Worm (Caenorhabditis elegans) whole organism, L2 larva: ENCODE results near the gene F26F2.10.

Experiments
- C34F6.9 ChIP-seq: fragments of 150-350 bp; optimal IDR thresholded peaks from 2 replicates; lab custom pipeline; 2014; ENCODE audit warnings: missing biosample characterization, missing genetic modification characterization
- F13H6.1 ChIP-seq: sonication (generic microtip); optimal IDR thresholded peaks from 2 replicates; lab custom pipeline; 2016; ENCODE audit warnings: missing genetic modification characterization, missing compliant biosample characterization
- R02D3.7 ChIP-seq: fragments of 150-350 bp; optimal IDR thresholded peaks from 2 replicates; lab custom pipeline; 2014; ENCODE audit warnings: missing biosample characterization, missing genetic modification characterization
- Y55F3AM.14 ChIP-seq: fragments of 200-800 bp; sonication (Bioruptor generic); optimal IDR thresholded peaks from 2 replicates; lab custom pipeline; 2018; ENCODE audit warnings: mild to moderate bottlenecking, missing genetic modification characterization, missing compliant biosample characterization
- ZK546.5 ChIP-seq: sonication (generic microtip); optimal IDR thresholded peaks from 2 replicates; lab custom pipeline; 2017; ENCODE audit warnings: missing biosample characterization, missing genetic modification characterization
- aly-2 ChIP-seq: fragments of 150-350 bp; optimal IDR thresholded peaks from 2 replicates; lab custom pipeline; 2014; ENCODE audit warnings: missing biosample characterization, missing genetic modification characterization
- ama-1 ChIP-seq: fragments of 150-350 bp; optimal IDR thresholded peaks from 2 replicates; lab custom pipeline; 2018; ENCODE audit warnings: inconsistent platforms
- blmp-1 ChIP-seq: sonication (generic microtip); optimal IDR thresholded peaks from 2 replicates; lab custom pipeline; 2017; ENCODE audit warnings: missing genetic modification characterization, mild to moderate bottlenecking, missing compliant biosample characterization, antibody characterized with exemption, moderate library complexity; ENCODE audit not compliant: insufficient read depth
- ceh-16 ChIP-seq: fragments of 150-350 bp; optimal IDR thresholded peaks from 2 replicates; lab custom pipeline; 2014; ENCODE audit warnings: missing biosample characterization, missing genetic modification characterization
- ceh-82 ChIP-seq: fragments of 150-350 bp; optimal IDR thresholded peaks from 2 replicates; lab custom pipeline; 2014; ENCODE audit warnings: missing biosample characterization, missing genetic modification characterization
- crh-2 ChIP-seq: sonication (generic microtip); optimal IDR thresholded peaks from 2 replicates; lab custom pipeline; 2017; ENCODE audit warnings: missing biosample characterization, missing genetic modification characterization
- dmd-4 ChIP-seq: sonication (generic microtip); optimal IDR thresholded peaks from 2 replicates; lab custom pipeline; 2017; ENCODE audit warnings: missing biosample characterization, missing genetic modification characterization
- egl-27 ChIP-seq: sonication (generic microtip); optimal IDR thresholded peaks from 3 replicates; lab custom pipeline; 2017; ENCODE audit warnings: missing biosample characterization, missing genetic modification reagents, missing genetic modification characterization
- elt-1 ChIP-seq: fragments of 150-350 bp; optimal IDR thresholded peaks from 2 replicates; lab custom pipeline; 2014; ENCODE audit warnings: missing biosample characterization, missing genetic modification characterization
- elt-3 ChIP-seq: sonication (generic microtip); optimal IDR thresholded peaks from 2 replicates; lab custom pipeline; 2017; ENCODE audit warnings: missing biosample characterization, missing genetic modification characterization
- fos-1 ChIP-seq: fragments of 150-350 bp; optimal IDR thresholded peaks from 2 replicates; lab custom pipeline; 2014; ENCODE audit warnings: missing biosample characterization, missing genetic modification characterization
- lin-11 ChIP-seq: fragments of 150-350 bp; sonication (generic microtip); optimal IDR thresholded peaks from 2 replicates; lab custom pipeline; 2014; ENCODE audit warnings: missing biosample characterization, missing genetic modification characterization, inconsistent platforms, mixed read lengths
- lin-13 ChIP-seq: fragments of 150-350 bp; optimal IDR thresholded peaks from 2 replicates; lab custom pipeline; 2014; ENCODE audit warnings: missing biosample characterization, missing genetic modification reagents, missing genetic modification characterization
- lin-39 ChIP-seq: fragments of 150-350 bp; optimal IDR thresholded peaks from 2 replicates; lab custom pipeline; 2014; ENCODE audit warnings: missing biosample characterization, missing genetic modification reagents, missing genetic modification characterization
- lsy-2 ChIP-seq, 2 experiments: fragments of 150-350 bp in 1 of 2; sonication (generic microtip) in 1 of 2; optimal IDR thresholded peaks; 2 replicates each; lab custom pipeline; 2014 to 2017; ENCODE audit warnings: missing biosample characterization in 2 of 2, missing genetic modification characterization in 2 of 2
- mbf-1 ChIP-seq: sonication (generic microtip); optimal IDR thresholded peaks from 2 replicates; lab custom pipeline; 2017; ENCODE audit warnings: missing biosample characterization, missing genetic modification characterization
- mdl-1 ChIP-seq, 2 experiments: fragments of 150-350 bp in 1 of 2; sonication (generic microtip) in 1 of 2; optimal IDR thresholded peaks; 2 replicates each; lab custom pipeline; 2017; ENCODE audit warnings: missing biosample characterization in 2 of 2, missing genetic modification characterization in 2 of 2
- nhr-10 ChIP-seq: sonication (generic microtip); optimal IDR thresholded peaks from 2 replicates; lab custom pipeline; 2017; ENCODE audit warnings: missing biosample characterization, missing genetic modification characterization
- nhr-11 ChIP-seq: fragments of 150-350 bp; optimal IDR thresholded peaks from 2 replicates; lab custom pipeline; 2014; ENCODE audit warnings: missing biosample characterization, missing genetic modification characterization
- nhr-12 ChIP-seq: fragments of 150-350 bp; optimal IDR thresholded peaks from 2 replicates; lab custom pipeline; 2014; ENCODE audit warnings: missing biosample characterization, missing genetic modification characterization
- nhr-129 ChIP-seq: fragments of 150-350 bp; optimal IDR thresholded peaks from 2 replicates; lab custom pipeline; 2014; ENCODE audit warnings: missing biosample characterization, missing genetic modification characterization
- nhr-21 ChIP-seq: fragments of 150-350 bp; optimal IDR thresholded peaks from 2 replicates; lab custom pipeline; 2014; ENCODE audit warnings: missing biosample characterization, missing genetic modification characterization
- nhr-23 ChIP-seq: fragments of 150-350 bp; optimal IDR thresholded peaks from 2 replicates; lab custom pipeline; 2014; ENCODE audit warnings: missing biosample characterization, missing genetic modification reagents, missing genetic modification characterization
- nhr-237 ChIP-seq: fragments of 150-350 bp; optimal IDR thresholded peaks from 2 replicates; lab custom pipeline; 2014; ENCODE audit warnings: missing biosample characterization, missing genetic modification characterization
- nhr-25 ChIP-seq: fragments of 150-350 bp; sonication (generic microtip); optimal IDR thresholded peaks from 3 replicates; lab custom pipeline; 2014; ENCODE audit warnings: missing biosample characterization, missing genetic modification characterization
- nhr-6 ChIP-seq: fragments of 150-350 bp; optimal IDR thresholded peaks from 2 replicates; lab custom pipeline; 2014; ENCODE audit warnings: missing biosample characterization, missing genetic modification characterization
- nhr-77 ChIP-seq: fragments of 150-350 bp; optimal IDR thresholded peaks from 2 replicates; lab custom pipeline; 2014; ENCODE audit warnings: missing biosample characterization, missing genetic modification characterization
- peb-1 ChIP-seq: fragments of 150-350 bp; optimal IDR thresholded peaks from 2 replicates; lab custom pipeline; 2014; ENCODE audit warnings: missing biosample characterization, missing genetic modification characterization
- sem-4 ChIP-seq: fragments of 150-350 bp; optimal IDR thresholded peaks from 2 replicates; lab custom pipeline; 2014; ENCODE audit warnings: missing biosample characterization, missing genetic modification reagents, missing genetic modification characterization
- skn-1 ChIP-seq: sonication (generic microtip); optimal IDR thresholded peaks from 2 replicates; lab custom pipeline; 2017; ENCODE audit warnings: missing biosample characterization, missing genetic modification characterization
- sma-9 ChIP-seq, 2 experiments: fragments of 150-350 bp in 1 of 2; sonication (generic microtip) in 1 of 2; optimal IDR thresholded peaks; 2 replicates each; lab custom pipeline; 2014 to 2016; ENCODE audit warnings: missing genetic modification characterization in 2 of 2, mild to moderate bottlenecking in 1 of 2, missing biosample characterization in 1 of 2, missing compliant biosample characterization in 1 of 2, missing genetic modification reagents in 1 of 2, moderate library complexity in 1 of 2
- snpc-4 ChIP-seq: fragments of 150-350 bp; optimal IDR thresholded peaks from 2 replicates; lab custom pipeline; 2014; ENCODE audit warnings: missing biosample characterization, missing genetic modification characterization
- unc-55 ChIP-seq: fragments of 150-350 bp; sonication (generic microtip); optimal IDR thresholded peaks from 3 replicates; lab custom pipeline; 2014; ENCODE audit warnings: missing biosample characterization, missing genetic modification reagents, missing genetic modification characterization
- unc-62 ChIP-seq: fragments of 150-350 bp; optimal IDR thresholded peaks from 2 replicates; lab custom pipeline; 2014; ENCODE audit warnings: missing biosample characterization, missing genetic modification reagents, missing genetic modification characterization
- zag-1 ChIP-seq: fragments of 150-350 bp; optimal IDR thresholded peaks from 2 replicates; lab custom pipeline; 2014; ENCODE audit warnings: missing biosample characterization, missing genetic modification characterization
- ztf-1 ChIP-seq: fragments of 200-800 bp; sonication (Bioruptor generic); conservative IDR thresholded peaks from 2 replicates; pipeline ENCODE4 v1.3.6; 2022; ENCODE audit warnings: missing genetic modification characterization, missing compliant biosample characterization
- ztf-11 ChIP-seq: sonication (generic microtip); optimal IDR thresholded peaks from 2 replicates; lab custom pipeline; 2017; ENCODE audit warnings: missing biosample characterization, missing genetic modification characterization

The F26F2.10 gene

DNA sequence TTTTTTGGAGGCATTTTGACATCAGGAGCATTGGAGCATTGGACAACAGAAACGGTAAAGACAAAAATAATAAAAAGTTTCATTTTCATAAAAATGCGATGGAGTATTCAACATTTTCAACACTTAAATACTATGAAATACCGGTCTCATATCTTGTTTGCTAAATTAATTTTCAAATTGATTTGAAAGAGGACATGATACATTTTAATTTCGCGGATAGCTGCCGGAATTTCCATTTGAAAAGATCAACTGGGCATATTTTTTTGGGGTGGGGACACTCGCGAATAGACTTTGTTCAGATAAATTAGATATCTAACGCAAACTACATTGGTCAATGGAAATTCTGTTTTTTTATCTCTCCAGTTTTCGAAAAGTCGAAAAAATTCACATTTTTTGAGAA, at the start of gene F26F2.10:
Gene F26F2.10 (minus strand): TSS at position 101 of the 400 bp plus-strand sequence.
- TF ChIP-seq zag-1, result no peak
- no peak for TF ChIP-seq dmd-4
- no peak for TF ChIP-seq nhr-11 (tag; lab: Kevin White, UChicago)
- no peak for TF ChIP-seq ztf-1 (GFP tag; lab: Robert Waterston, UW)
- no peak for TF ChIP-seq aly-2 (tag; lab: Kevin White, UChicago)
- no peak for TF ChIP-seq nhr-23 (tag; lab: Kevin White, UChicago)
- TF ChIP-seq ceh-16, result no peak
- no peak for TF ChIP-seq nhr-21
- TF ChIP-seq nhr-12 (tag; lab: Kevin White, UChicago), result no peak
- no peak for TF ChIP-seq R02D3.7
- TF ChIP-seq lin-11 (tag; lab: Kevin White, UChicago), result no peak
- no peak for TF ChIP-seq fos-1 (tag; lab: Kevin White, UChicago)
- TF ChIP-seq nhr-25, result no peak
- no peak for TF ChIP-seq sma-9 (GFP tag; optimal IDR thresholded peaks at IDR 0.05; lab: Kevin White, UChicago)
- TF ChIP-seq sma-9 (tag; optimal IDR thresholded peaks at IDR 0.05; lab: Kevin White, UChicago), result no peak
- TF ChIP-seq F13H6.1, result no peak
- TF ChIP-seq nhr-77 (tag; lab: Kevin White, UChicago), result no peak

DNA sequence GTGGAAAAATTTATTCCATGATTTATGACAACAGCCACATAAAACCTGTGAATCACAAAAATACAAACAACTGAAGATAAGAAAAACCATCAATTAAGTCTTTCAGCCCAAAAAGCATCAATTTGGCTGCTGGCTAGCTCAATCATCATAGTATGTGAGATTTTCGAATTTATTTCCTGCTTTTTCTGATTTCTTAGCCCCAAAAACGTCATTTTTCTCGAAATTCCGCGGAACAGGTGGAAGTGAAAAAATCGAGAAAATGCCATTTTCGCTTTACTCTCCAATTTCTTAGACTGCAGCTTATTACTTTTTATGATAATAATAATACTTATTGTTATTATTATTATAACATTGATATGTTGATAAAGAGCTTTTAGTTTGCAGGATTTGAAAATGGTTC, 47.2 kb upstream of the F26F2.10 start, which contains the start of gene srxa-15:
Gene srxa-15 (plus strand): TSS at position 301 of the 400 bp plus-strand sequence.
- TF ChIP-seq elt-1 (tag; lab: Kevin White, UChicago), result no peak
- no peak for TF ChIP-seq ztf-1 (GFP tag; lab: Robert Waterston, UW)
- no peak for TF ChIP-seq sem-4
- TF ChIP-seq F13H6.1, result no peak
- TF ChIP-seq lin-13 (GFP tag; lab: Kevin White, UChicago), result no peak
- TF ChIP-seq lin-39 (tag; lab: Kevin White, UChicago), result no peak
- TF ChIP-seq C34F6.9, result no peak
- TF ChIP-seq R02D3.7, result no peak
- no peak for TF ChIP-seq nhr-11 (tag; lab: Kevin White, UChicago)
- TF ChIP-seq aly-2 (tag; lab: Kevin White, UChicago), result no peak
- no peak for TF ChIP-seq peb-1 (tag; lab: Kevin White, UChicago)
- TF ChIP-seq nhr-23 (tag; lab: Kevin White, UChicago), result no peak
- TF ChIP-seq nhr-21, result no peak
- no peak for TF ChIP-seq fos-1 (tag; lab: Kevin White, UChicago)
- TF ChIP-seq ceh-16, result no peak
- no peak for TF ChIP-seq Y55F3AM.14 (GFP tag; lab: Kevin White, UChicago)
- TF ChIP-seq skn-1 (tag; lab: Kevin White, UChicago), result no peak
- no peak for TF ChIP-seq nhr-129

DNA sequence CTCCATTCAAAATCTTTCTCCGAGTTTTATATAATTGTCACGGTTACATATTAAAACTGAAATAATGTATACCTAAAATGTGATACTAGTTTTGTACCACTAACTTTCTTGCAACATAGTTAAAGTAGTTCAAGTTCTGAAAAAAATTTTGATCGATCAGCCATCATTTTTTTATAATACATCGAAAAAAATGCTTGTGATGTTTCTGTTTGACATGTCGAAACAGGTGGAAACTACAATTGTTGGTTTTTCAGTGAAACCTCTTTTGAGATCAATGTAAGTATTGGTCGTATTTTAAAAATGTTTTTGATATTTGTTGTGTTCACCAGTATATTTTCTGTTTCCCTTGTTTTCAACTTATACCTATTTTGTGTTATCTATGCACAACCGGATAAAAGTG, 44.6 kb upstream of the F26F2.10 start, which contains the start of gene srxa-14:
Gene srxa-14 (plus strand): TSS at position 301 of the 400 bp plus-strand sequence.
- TF ChIP-seq nhr-21 (no peak), nhr-237 (tag; lab: Kevin White, UChicago) (no peak), nhr-10 (tag; lab: Kevin White, UChicago) (no peak), ceh-82 (tag; lab: Kevin White, UChicago) (no peak), R02D3.7 (no peak), nhr-129 (no peak), lin-11 (tag; lab: Kevin White, UChicago) (no peak), crh-2 (tag; lab: Kevin White, UChicago) (no peak), nhr-25 (no peak), elt-3 (tag; lab: Kevin White, UChicago) (no peak), F13H6.1 (no peak), lsy-2 (tag; optimal IDR thresholded peaks at IDR 0.05; lab: Kevin White, UChicago) (no peak), snpc-4 (tag; lab: Kevin White, UChicago) (no peak), ama-1 (lab: Kevin White, UChicago) (no peak), unc-62 (GFP tag; lab: Kevin White, UChicago) (no peak), egl-27 (tag; lab: Kevin White, UChicago) (no peak), mdl-1 (tag; optimal IDR thresholded peaks at IDR 0.05; lab: Kevin White, UChicago) (no peak), nhr-6 (tag; lab: Kevin White, UChicago) (no peak), mbf-1 (tag; lab: Kevin White, UChicago) (no peak)

DNA sequence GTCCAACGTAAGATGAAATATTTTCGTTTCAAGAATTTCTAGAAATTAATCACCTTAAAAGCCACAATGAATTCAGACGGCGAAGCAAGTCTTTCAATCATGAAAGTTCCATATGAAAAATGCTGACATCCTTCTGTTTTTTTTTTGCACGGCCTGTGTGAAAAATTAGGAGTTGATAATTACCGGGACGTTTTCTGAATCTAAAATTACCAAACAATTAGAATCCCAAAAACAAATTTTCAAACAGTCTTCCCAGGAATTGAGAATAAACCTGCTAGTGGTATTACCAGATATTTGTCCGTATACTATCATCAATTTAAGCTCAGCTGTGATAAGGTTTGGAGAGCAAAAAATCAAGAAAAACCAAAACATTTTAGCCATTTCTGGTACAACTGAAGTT, 43.7 kb upstream of the F26F2.10 start, which contains the start of gene Y44A6B.3:
Gene Y44A6B.3 (minus strand): TSS at position 101 of the 400 bp plus-strand sequence.
- TF ChIP-seq elt-3 (tag; lab: Kevin White, UChicago), result no peak
- no peak for TF ChIP-seq dmd-4
- TF ChIP-seq lin-13 (GFP tag; lab: Kevin White, UChicago), result no peak
- TF ChIP-seq ztf-11 (tag; lab: Kevin White, UChicago), result no peak
- no peak for TF ChIP-seq nhr-12 (tag; lab: Kevin White, UChicago)
- TF ChIP-seq peb-1 (tag; lab: Kevin White, UChicago), result no peak
- no peak for TF ChIP-seq lin-11 (tag; lab: Kevin White, UChicago)
- no peak for TF ChIP-seq blmp-1
- no peak for TF ChIP-seq lin-39 (tag; lab: Kevin White, UChicago)
- TF ChIP-seq ZK546.5 (tag; lab: Kevin White, UChicago), result no peak
- TF ChIP-seq R02D3.7, result no peak
- no peak for TF ChIP-seq egl-27 (tag; lab: Kevin White, UChicago)
- no peak for TF ChIP-seq C34F6.9
- TF ChIP-seq unc-55 (GFP tag; lab: Kevin White, UChicago), result no peak
